Fruit fly (Drosophila melanogaster) whole organism, embryonic: ENCODE data around the gene Datp.

Experiments
- Atf3 ChIP-seq: fragments of 200-800 bp; sonication (Bioruptor generic); optimal IDR thresholded peaks from 3 replicates; lab custom pipeline; 2016; ENCODE audit warnings: missing biosample characterization, missing genetic modification characterization
- CG1233 ChIP-seq: fragments of 200-800 bp; sonication (Bioruptor generic); optimal IDR thresholded peaks from 4 replicates; lab custom pipeline; 2018; ENCODE audit warnings: missing biosample characterization, mild to moderate bottlenecking, missing genetic modification characterization
- CG13424 ChIP-seq: fragments of 200-800 bp; sonication (Bioruptor generic); optimal IDR thresholded peaks from 2 replicates; lab custom pipeline; 2019; ENCODE audit warnings: missing biosample characterization, mild to moderate bottlenecking, missing genetic modification characterization, moderate library complexity
- CG13624 ChIP-seq: fragments of 200-800 bp; sonication (Bioruptor generic); optimal IDR thresholded peaks from 2 replicates; lab custom pipeline; 2016; ENCODE audit warnings: missing biosample characterization, missing genetic modification characterization
- CG14441 ChIP-seq: fragments of 200-800 bp; sonication (Bioruptor generic); IDR thresholded peaks from 2 replicates; pipeline ENCODE4 v1.3.6; 2022; ENCODE audit warnings: missing biosample characterization, missing genetic modification characterization
- CG14710 ChIP-seq: fragments of 200-800 bp; sonication (Bioruptor generic); optimal IDR thresholded peaks from 3 replicates; lab custom pipeline; 2019; ENCODE audit warnings: missing biosample characterization, mild to moderate bottlenecking, missing genetic modification characterization, moderate library complexity
- CG17186 ChIP-seq: fragments of 200-800 bp; sonication (Bioruptor generic); optimal IDR thresholded peaks from 3 replicates; lab custom pipeline; 2017; ENCODE audit warnings: missing biosample characterization, missing genetic modification reagents, missing genetic modification characterization
- CG17612 ChIP-seq: fragments of 200-800 bp; sonication (Bioruptor generic); IDR thresholded peaks from 2 replicates; pipeline ENCODE4 v1.3.6; 2022; ENCODE audit warnings: missing biosample characterization, missing genetic modification characterization
- CG18619 ChIP-seq: fragments of 200-800 bp; sonication (Bioruptor generic); optimal IDR thresholded peaks from 3 replicates; lab custom pipeline; 2017; ENCODE audit warnings: missing biosample characterization, mild to moderate bottlenecking, missing genetic modification characterization
- CG30403 ChIP-seq: fragments of 200-800 bp; sonication (Bioruptor generic); optimal IDR thresholded peaks from 3 replicates; lab custom pipeline; 2016; ENCODE audit warnings: missing biosample characterization, missing genetic modification characterization
- CG31441 ChIP-seq: fragments of 200-800 bp; sonication (Bioruptor generic); IDR thresholded peaks from 2 replicates; pipeline ENCODE4 v1.3.6; 2022; ENCODE audit warnings: missing biosample characterization, missing genetic modification characterization
- CG3163 ChIP-seq: fragments of 200-800 bp; sonication (Bioruptor generic); optimal IDR thresholded peaks from 3 replicates; lab custom pipeline; 2016; ENCODE audit warnings: missing biosample characterization, missing genetic modification characterization
- CG4404 ChIP-seq: fragments of 200-800 bp; sonication (Bioruptor generic); IDR thresholded peaks from 2 replicates; pipeline ENCODE4 v1.3.6; 2022; ENCODE audit warnings: missing biosample characterization, missing genetic modification characterization
- CG4820 ChIP-seq: fragments of 200-800 bp; sonication (Bioruptor generic); optimal IDR thresholded peaks from 3 replicates; lab custom pipeline; 2016; ENCODE audit warnings: missing biosample characterization, missing genetic modification characterization
- CG6654 ChIP-seq: fragments of 200-800 bp; sonication (Bioruptor generic); optimal IDR thresholded peaks from 2 replicates; lab custom pipeline; 2017; ENCODE audit warnings: missing biosample characterization, mild to moderate bottlenecking, missing genetic modification characterization
- CG6854 ChIP-seq: fragments of 200-800 bp; sonication (Bioruptor generic); optimal IDR thresholded peaks from 3 replicates; lab custom pipeline; 2017; ENCODE audit warnings: missing biosample characterization, mild to moderate bottlenecking, missing genetic modification characterization
- CG8359 ChIP-seq: fragments of 200-800 bp; sonication (Bioruptor generic); optimal IDR thresholded peaks from 2 replicates; lab custom pipeline; 2017; ENCODE audit warnings: missing biosample characterization, mild to moderate bottlenecking, missing genetic modification characterization, borderline replicate concordance
- CG8478 ChIP-seq: fragments of >200 bp; optimal IDR thresholded peaks from 2 replicates; lab custom pipeline; 2018
- CG9817 ChIP-seq: fragments of 200-800 bp; sonication (Bioruptor generic); optimal IDR thresholded peaks from 2 replicates; lab custom pipeline; 2018; ENCODE audit warnings: missing biosample characterization, mild to moderate bottlenecking, missing genetic modification characterization, moderate library complexity
- D19A ChIP-seq: fragments of 200-800 bp; optimal IDR thresholded peaks from 3 replicates; lab custom pipeline; 2019; ENCODE audit warnings: missing biosample characterization, mild to moderate bottlenecking, missing genetic modification characterization, moderate library complexity
- Ets97D ChIP-seq: fragments of 200-800 bp; sonication (Bioruptor generic); optimal IDR thresholded peaks from 3 replicates; lab custom pipeline; 2016; ENCODE audit warnings: missing biosample characterization, missing genetic modification characterization
- Hand ChIP-seq: fragments of 200-800 bp; sonication (Bioruptor generic); optimal IDR thresholded peaks from 2 replicates; lab custom pipeline; 2017; ENCODE audit warnings: mild to moderate bottlenecking, missing biosample characterization, missing genetic modification reagents, missing genetic modification characterization
- Lhr ChIP-seq: fragments of 200-800 bp; sonication (Bioruptor generic); optimal IDR thresholded peaks from 3 replicates; lab custom pipeline; 2017; ENCODE audit warnings: mild to moderate bottlenecking, missing biosample characterization, missing genetic modification reagents, missing genetic modification characterization
- NC2β ChIP-seq: fragments of 200-800 bp; sonication (Bioruptor generic); optimal IDR thresholded peaks from 2 replicates; lab custom pipeline; 2016; ENCODE audit warnings: missing biosample characterization, missing genetic modification characterization
- NK7.1 ChIP-seq: fragments of 200-800 bp; sonication (Bioruptor generic); optimal IDR thresholded peaks from 3 replicates; lab custom pipeline; 2016; ENCODE audit warnings: missing biosample characterization, missing genetic modification characterization
- Sin3A ChIP-seq: fragments of >200 bp; optimal IDR thresholded peaks from 2 replicates; lab custom pipeline; 2018
- Sox102F ChIP-seq: fragments of 200-800 bp; sonication (Bioruptor generic); optimal IDR thresholded peaks from 2 replicates; lab custom pipeline; 2018; ENCODE audit warnings: missing biosample characterization, mild to moderate bottlenecking, missing genetic modification characterization, moderate library complexity
- Spps ChIP-seq: fragments of 200-800 bp; sonication (Bioruptor generic); optimal IDR thresholded peaks from 2 replicates; lab custom pipeline; 2018; ENCODE audit warnings: missing biosample characterization, mild to moderate bottlenecking, missing genetic modification characterization
- TFAM ChIP-seq: fragments of 200-800 bp; sonication (Bioruptor generic); optimal IDR thresholded peaks from 2 replicates; lab custom pipeline; 2017; ENCODE audit warnings: missing biosample characterization, missing genetic modification characterization, inconsistent platforms
- Trl ChIP-seq, 3 experiments: fragments of >200 bp in 2 of 3; fragments of 200-800 bp in 1 of 3; sonication (Bioruptor generic) in 1 of 3; optimal IDR thresholded peaks; 2 replicates in 1 of 3; 3 replicates in 2 of 3; lab custom pipeline; 2016 to 2017; ENCODE audit warnings: missing biosample characterization in 1 of 3, missing genetic modification characterization in 1 of 3
- Usf ChIP-seq: fragments of 200-800 bp; sonication (Bioruptor generic); optimal IDR thresholded peaks from 2 replicates; lab custom pipeline; 2017; ENCODE audit warnings: missing genotype, missing biosample characterization, missing genetic modification characterization
- Xbp1 ChIP-seq: fragments of 200-800 bp; sonication (Bioruptor generic); optimal IDR thresholded peaks from 3 replicates; lab custom pipeline; 2016; ENCODE audit warnings: missing biosample characterization, mild to moderate bottlenecking, missing genetic modification characterization
- chm ChIP-seq: fragments of 200-800 bp; sonication (Bioruptor generic); IDR thresholded peaks from 2 replicates; pipeline ENCODE4 v1.3.6; 2022; ENCODE audit warnings: missing biosample characterization, missing genetic modification characterization
- croc ChIP-seq: fragments of 200-800 bp; sonication (Bioruptor generic); conservative IDR thresholded peaks from 3 replicates; pipeline ENCODE4 v1.3.6; 2022; ENCODE audit warnings: missing biosample characterization, missing genetic modification characterization
- crol ChIP-seq: fragments of 200-800 bp; sonication (Bioruptor generic); IDR thresholded peaks from 2 replicates; pipeline ENCODE4 v1.3.6; 2022; ENCODE audit warnings: missing biosample characterization, missing genetic modification characterization
- dmrt99B ChIP-seq: fragments of 200-800 bp; sonication (Bioruptor generic); optimal IDR thresholded peaks from 2 replicates; lab custom pipeline; 2018; ENCODE audit warnings: missing biosample characterization, mild to moderate bottlenecking, missing genetic modification characterization, moderate library complexity
- ewg ChIP-seq: fragments of 200-800 bp; sonication (Bioruptor generic); optimal IDR thresholded peaks from 3 replicates; lab custom pipeline; 2017; ENCODE audit warnings: mild to moderate bottlenecking, missing biosample characterization, missing genetic modification reagents, missing genetic modification characterization
- eyg ChIP-seq: fragments of 200-800 bp; sonication (Bioruptor generic); optimal IDR thresholded peaks from 3 replicates; lab custom pipeline; 2016; ENCODE audit warnings: missing biosample characterization, missing genetic modification characterization
- fu2 ChIP-seq: fragments of 200-800 bp; sonication (Bioruptor generic); optimal IDR thresholded peaks from 2 replicates; lab custom pipeline; 2016; ENCODE audit warnings: missing biosample characterization, missing genetic modification characterization
- gro ChIP-seq: fragments of 200-800 bp; sonication (Bioruptor generic); optimal IDR thresholded peaks from 2 replicates; lab custom pipeline; 2016; ENCODE audit warnings: missing biosample characterization, missing genetic modification characterization
- hth ChIP-seq: fragments of >200 bp; optimal IDR thresholded peaks from 2 replicates; lab custom pipeline; 2017; ENCODE audit warnings: inconsistent platforms
- nau ChIP-seq: fragments of 200-800 bp; sonication (Bioruptor generic); optimal IDR thresholded peaks from 3 replicates; lab custom pipeline; 2017; ENCODE audit warnings: missing biosample characterization, mild to moderate bottlenecking, missing genetic modification characterization, missing genetic modification reagents
- p53 ChIP-seq: fragments of 200-800 bp; sonication (Bioruptor generic); optimal IDR thresholded peaks from 2 replicates; lab custom pipeline; 2016; ENCODE audit warnings: missing biosample characterization, missing genetic modification characterization
- pan ChIP-seq, 4 experiments: fragments of >200 bp in 3 of 4; fragments of 200-800 bp in 1 of 4; sonication (Bioruptor generic) in 1 of 4; optimal IDR thresholded peaks in 3 of 4; IDR thresholded peaks in 1 of 4; 2 replicates each; pipeline versions ENCODE4 v1.3.6 to Lab custom; 2017 to 2022; ENCODE audit warnings: missing biosample characterization in 2 of 4, missing genetic modification characterization in 2 of 4, mixed read lengths in 1 of 4
- prd ChIP-seq, 3 experiments: fragments of >200 bp in 2 of 3; fragments of 200-800 bp in 1 of 3; sonication (Bioruptor generic) in 1 of 3; optimal IDR thresholded peaks in 2 of 3; IDR thresholded peaks in 1 of 3; 2 replicates in 2 of 3; 3 replicates in 1 of 3; pipeline versions ENCODE4 v1.3.6 to Lab custom; 2017 to 2022; ENCODE audit warnings: missing biosample characterization in 1 of 3, missing genetic modification characterization in 1 of 3
- sens-2 ChIP-seq: fragments of 200-800 bp; sonication (Bioruptor generic); IDR thresholded peaks from 2 replicates; pipeline ENCODE4 v1.3.6; 2022; ENCODE audit warnings: missing biosample characterization, missing genetic modification characterization
- slp2 ChIP-seq: fragments of 200-800 bp; sonication (Bioruptor generic); optimal IDR thresholded peaks from 2 replicates; lab custom pipeline; 2016; ENCODE audit warnings: missing biosample characterization, missing genetic modification characterization
- vfl ChIP-seq: fragments of 200-800 bp; sonication (Bioruptor generic); optimal IDR thresholded peaks from 2 replicates; lab custom pipeline; 2016; ENCODE audit warnings: missing biosample characterization, missing genetic modification characterization
- vnd ChIP-seq: fragments of 200-800 bp; sonication (Bioruptor generic); IDR thresholded peaks from 3 replicates; pipeline ENCODE4 v1.3.6; 2022; ENCODE audit warnings: missing biosample characterization, missing genetic modification characterization; ENCODE audit not compliant: partially characterized antibody

Gene Datp

DNA sequence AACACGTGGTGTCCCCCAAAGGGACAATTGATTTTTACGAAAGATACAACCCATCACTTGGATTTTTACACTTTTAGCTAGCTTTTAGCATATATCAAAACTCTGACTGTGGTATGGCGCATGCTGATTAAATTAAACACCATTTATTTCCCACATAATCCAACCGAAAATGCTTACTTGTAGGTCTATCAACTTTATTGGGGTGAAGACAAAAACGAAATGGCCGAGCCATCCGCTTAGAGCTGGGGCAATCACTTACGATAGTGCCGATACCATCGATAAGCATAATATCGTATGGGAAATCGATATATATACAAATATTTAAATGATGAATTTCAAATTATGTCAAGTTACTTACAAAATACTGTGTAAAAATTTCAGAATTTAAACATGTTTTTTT, 41.3 kb downstream of the Datp start, which contains the start of gene RpS2 (continued):
- peak; percentile 10 for TF ChIP-seq Sin3A
- TF ChIP-seq fu2 (GFP tag; lab: Kevin White, UChicago), result no peak
- TF ChIP-seq Spps (tag; lab: Kevin White, UChicago), result no peak
- no peak for TF ChIP-seq TFAM (GFP tag; lab: Kevin White, UChicago)
- TF ChIP-seq NK7.1 (GFP tag; lab: Kevin White, UChicago), result no peak
- no peak for TF ChIP-seq sens-2 (GFP tag; lab: Robert Waterston, UW)
- peak; percentile 94 for TF ChIP-seq Ets97D
- no peak for TF ChIP-seq Hand
- TF ChIP-seq nau, result peak; percentile 64

- TF ChIP-seq NC2β (GFP tag; lab: Kevin White, UChicago) (peak; percentile 55), CG8478 (lab: Kevin White, UChicago) (no peak), croc (GFP tag; lab: Robert Waterston, UW) (no peak), CG4820 (GFP tag; lab: Kevin White, UChicago) (no peak), CG3163 (GFP tag; lab: Kevin White, UChicago) (peak; percentile 2), hth (lab: Kevin White, UChicago) (no peak), CG17186 (peak; percentile 67), CG18619 (GFP tag; lab: Kevin White, UChicago) (peak; percentile 62), Usf (GFP tag; lab: Kevin White, UChicago) (no peak), CG31441 (GFP tag; lab: Robert Waterston, UW) (peak; percentile 62), Spps (tag; lab: Kevin White, UChicago) (peak; percentile 34), vfl (no peak), nau (peak; percentile 65), ewg (GFP tag; lab: Kevin White, UChicago) (no peak), Atf3 (GFP tag; lab: Kevin White, UChicago) (no peak), CG6854 (GFP tag; lab: Kevin White, UChicago) (no peak), CG4404 (GFP tag; lab: Robert Waterston, UW) (no peak), Trl (optimal IDR thresholded peaks at IDR 0.05; lab: Kevin White, UChicago) (no peak), Trl (GFP tag; optimal IDR thresholded peaks at IDR 0.05; lab: Kevin White, UChicago) (peak; percentile 25), CG13424 (tag; lab: Kevin White, UChicago) (peak; percentile 53), Xbp1 (GFP tag; lab: Kevin White, UChicago) (peak; percentile 18), eyg (GFP tag; lab: Kevin White, UChicago) (no peak), crol (GFP tag; lab: Robert Waterston, UW) (no peak), CG30403 (GFP tag; lab: Kevin White, UChicago) (peak; percentile 26), CG1233 (peak; percentile 64), CG13624 (GFP tag; lab: Kevin White, UChicago) (peak; percentile 31), CG6654 (GFP tag; lab: Kevin White, UChicago) (no peak), TFAM (GFP tag; lab: Kevin White, UChicago) (no peak), prd (optimal IDR thresholded peaks at IDR 0.05; lab: Kevin White, UChicago) (no peak), prd (GFP tag; IDR thresholded peaks at IDR 0.05; lab: Robert Waterston, UW) (no peak), p53 (GFP tag; lab: Kevin White, UChicago) (no peak), chm (peak; percentile 31; the same call in 1 of the 2 replicates), D19A (tag; lab: Kevin White, UChicago) (peak; percentile 60), slp2 (GFP tag; lab: Kevin White, UChicago) (no peak), gro (GFP tag; lab: Kevin White, UChicago) (no peak), Lhr (GFP tag; lab: Kevin White, UChicago) (peak; percentile 70), pan (optimal IDR thresholded peaks at IDR 0.05; lab: Kevin White, UChicago) (no peak), pan (GFP tag; optimal IDR thresholded peaks at IDR 0.05 in 1 of 2, IDR thresholded peaks at IDR 0.05 in 1 of 2) (peak in 1 of 2 experiments; percentile 39), dmrt99B (no peak), CG9817 (peak; percentile 30), Sox102F (GFP tag; lab: Kevin White, UChicago) (no peak), CG14710 (tag; lab: Kevin White, UChicago) (peak; percentile 91), vnd (peak; percentile 98), CG14441 (GFP tag; lab: Robert Waterston, UW) (no peak), CG8359 (GFP tag; lab: Kevin White, UChicago) (no peak), CG17612 (no peak)
Observed at dm6 chr2L:9894871-9895364, 43.7 kb downstream of the Datp start, which contains the start of gene Bka. Bka (plus strand) TSS chr2L:9895287.
